Worm (Caenorhabditis elegans): ENCODE results near the gene hrde-1.

Gene hrde-1

ce11 chrIII:4194349-4195110 lies 18.6 kb upstream of the hrde-1 start:
- TF ChIP-seq ama-1 (optimal IDR thresholded peaks at IDR 0.05) (no peak), tbx-11 (GFP tag; IDR thresholded peaks at IDR 0.05) (no peak), sea-1 (GFP tag; conservative IDR thresholded peaks at IDR 0.05) (no peak), aly-1 (tag; optimal IDR thresholded peaks at IDR 0.05) (no peak), hmg-4 (GFP tag; optimal IDR thresholded peaks at IDR 0.05) (no peak), ceh-36 (tag; optimal IDR thresholded peaks at IDR 0.05) (no peak), tra-4 (tag; optimal IDR thresholded peaks at IDR 0.05) (no peak), scrt-1 (GFP tag; IDR thresholded peaks at IDR 0.05) (no peak), tbx-37 (GFP tag; conservative IDR thresholded peaks at IDR 0.05) (no peak), hmbx-1 (tag; optimal IDR thresholded peaks at IDR 0.05) (no peak), ceh-13 (GFP tag; optimal IDR thresholded peaks at IDR 0.05) (no peak), pes-1 (GFP tag; IDR thresholded peaks at IDR 0.05) (no peak), hnd-1 (tag; optimal IDR thresholded peaks at IDR 0.05) (no peak), flt-1 (GFP tag; IDR thresholded peaks at IDR 0.05) (no peak), B0310.2 (tag; optimal IDR thresholded peaks at IDR 0.05) (no peak), F13C5.2 (tag; optimal IDR thresholded peaks at IDR 0.05) (no peak), ets-7 (tag; optimal IDR thresholded peaks at IDR 0.05) (no peak)

ce11 chrIII:4193659-4194103 lies 17.7 kb upstream of the hrde-1 start, which contains the start of gene xbp-1:
TSS of gene xbp-1 (plus strand) at chrIII:4193809.
- TF ChIP-seq ama-1 (optimal IDR thresholded peaks at IDR 0.05) (peak; percentile 6), B0310.2 (tag; optimal IDR thresholded peaks at IDR 0.05) (peak; percentile 62), aly-1 (tag; optimal IDR thresholded peaks at IDR 0.05) (peak; percentile 15), F13C5.2 (tag; optimal IDR thresholded peaks at IDR 0.05) (peak; percentile 63), sea-1 (GFP tag; conservative IDR thresholded peaks at IDR 0.05) (0 out of 2 replicates have a peak, but pooled peaks have one; percentile 21), tra-4 (tag; optimal IDR thresholded peaks at IDR 0.05) (no peak), ceh-13 (GFP tag; optimal IDR thresholded peaks at IDR 0.05) (no peak), hmg-4 (GFP tag; optimal IDR thresholded peaks at IDR 0.05) (peak; percentile 42)

ce11 chrIII:4191091-4191638 lies 15.2 kb upstream of the hrde-1 start, which contains the start of gene dnj-16:
TSS of gene dnj-16 (plus strand) at chrIII:4191141.
- TF ChIP-seq hmg-4 (GFP tag; optimal IDR thresholded peaks at IDR 0.05) (no peak), sea-1 (GFP tag; conservative IDR thresholded peaks at IDR 0.05) (no peak), tbx-37 (GFP tag; conservative IDR thresholded peaks at IDR 0.05) (no peak), F13C5.2 (tag; optimal IDR thresholded peaks at IDR 0.05) (peak; percentile 9)

ce11 chrIII:4190241-4190640 lies 14.3 kb upstream of the hrde-1 start, which contains the start of gene spp-28:
TSS of gene spp-28 (minus strand) at chrIII:4190341.
- TF ChIP-seq aly-1 (tag; optimal IDR thresholded peaks at IDR 0.05) (no peak), scrt-1 (GFP tag; IDR thresholded peaks at IDR 0.05) (no peak), pes-1 (GFP tag; IDR thresholded peaks at IDR 0.05) (no peak), ets-7 (tag; optimal IDR thresholded peaks at IDR 0.05) (no peak), tbx-37 (GFP tag; conservative IDR thresholded peaks at IDR 0.05) (no peak), flt-1 (GFP tag; IDR thresholded peaks at IDR 0.05) (no peak)

- no peak for TF ChIP-seq scrt-1 (GFP tag; IDR thresholded peaks at IDR 0.05)
These were observed 13.6 kb upstream of the hrde-1 start for ce11 chrIII:4189602-4190001.

ce11 chrIII:4187845-4188244 lies 11.9 kb upstream of the hrde-1 start, which contains the start of gene R74.2:
TSS of gene R74.2 (plus strand) at chrIII:4188160.
- TF ChIP-seq B0310.2 (tag; optimal IDR thresholded peaks at IDR 0.05) (no peak), tra-4 (tag; optimal IDR thresholded peaks at IDR 0.05) (no peak), scrt-1 (GFP tag; IDR thresholded peaks at IDR 0.05) (no peak), hmg-4 (GFP tag; optimal IDR thresholded peaks at IDR 0.05) (no peak), F13C5.2 (tag; optimal IDR thresholded peaks at IDR 0.05) (no peak), ama-1 (optimal IDR thresholded peaks at IDR 0.05) (no peak), ets-7 (tag; optimal IDR thresholded peaks at IDR 0.05) (no peak), tbx-11 (GFP tag; IDR thresholded peaks at IDR 0.05) (no peak), pes-1 (GFP tag; IDR thresholded peaks at IDR 0.05) (no peak), aly-1 (tag; optimal IDR thresholded peaks at IDR 0.05) (no peak), hmbx-1 (tag; optimal IDR thresholded peaks at IDR 0.05) (no peak), ceh-36 (tag; optimal IDR thresholded peaks at IDR 0.05) (no peak), flt-1 (GFP tag; IDR thresholded peaks at IDR 0.05) (no peak), ceh-13 (GFP tag; optimal IDR thresholded peaks at IDR 0.05) (no peak), hnd-1 (tag; optimal IDR thresholded peaks at IDR 0.05) (no peak), tbx-37 (GFP tag; conservative IDR thresholded peaks at IDR 0.05) (no peak), sea-1 (GFP tag; conservative IDR thresholded peaks at IDR 0.05) (no peak)

ce11 chrIII:4186751-4187309 lies 10.9 kb upstream of the hrde-1 start, which contains the start of gene lars-1:
TSS of gene lars-1 (minus strand) at chrIII:4186801.
- TF ChIP-seq aly-1 (tag; optimal IDR thresholded peaks at IDR 0.05) (no peak), ama-1 (optimal IDR thresholded peaks at IDR 0.05) (no peak), F13C5.2 (tag; optimal IDR thresholded peaks at IDR 0.05) (no peak), ets-7 (tag; optimal IDR thresholded peaks at IDR 0.05) (no peak), hmg-4 (GFP tag; optimal IDR thresholded peaks at IDR 0.05) (no peak), tbx-37 (GFP tag; conservative IDR thresholded peaks at IDR 0.05) (no peak), pes-1 (GFP tag; IDR thresholded peaks at IDR 0.05) (no peak), flt-1 (GFP tag; IDR thresholded peaks at IDR 0.05) (no peak), hnd-1 (tag; optimal IDR thresholded peaks at IDR 0.05) (no peak), tbx-11 (GFP tag; IDR thresholded peaks at IDR 0.05) (no peak), tra-4 (tag; optimal IDR thresholded peaks at IDR 0.05) (no peak), B0310.2 (tag; optimal IDR thresholded peaks at IDR 0.05) (no peak), hmbx-1 (tag; optimal IDR thresholded peaks at IDR 0.05) (no peak), scrt-1 (GFP tag; IDR thresholded peaks at IDR 0.05) (no peak), sea-1 (GFP tag; conservative IDR thresholded peaks at IDR 0.05) (no peak), ceh-13 (GFP tag; optimal IDR thresholded peaks at IDR 0.05) (no peak), ceh-36 (tag; optimal IDR thresholded peaks at IDR 0.05) (no peak)
